Worm (Caenorhabditis elegans): ENCODE results near the gene T02G5.14.

The T02G5.14 gene

ce11 chrII:7042090-7042489 lies 42.0 kb upstream of the T02G5.14 start (continued):
- peak; percentile 73 for TF ChIP-seq T26A8.4 (GFP tag; IDR thresholded peaks at IDR 0.05)
- TF ChIP-seq Y48G9A.11 (GFP tag; IDR thresholded peaks at IDR 0.05) = peak; percentile 81
- peak; percentile 78 for TF ChIP-seq snpc-1.2 (GFP tag; IDR thresholded peaks at IDR 0.05)
- peak; percentile 24; the same call in 1 of the 2 replicates for TF ChIP-seq ceh-20 (GFP tag; IDR thresholded peaks at IDR 0.05)
- TF ChIP-seq lin-29 (GFP tag; IDR thresholded peaks at IDR 0.05) = 0 out of 2 replicates have a peak, but pooled peaks have one; percentile 30
- peak; percentile 69 for TF ChIP-seq vab-7 (GFP tag; IDR thresholded peaks at IDR 0.05)
- peak; percentile 52; the same call in 1 of the 2 replicates for TF ChIP-seq php-3 (GFP tag; IDR thresholded peaks at IDR 0.05)
- TF ChIP-seq F26F4.8 (GFP tag; conservative IDR thresholded peaks at IDR 0.05) = peak; percentile 95
- peak; percentile 74; the same call in 1 of the 2 replicates for TF ChIP-seq D1046.2 (GFP tag; IDR thresholded peaks at IDR 0.05)

- TF ChIP-seq ces-1 (GFP tag; optimal IDR thresholded peaks at IDR 0.05) (no peak), egl-43 (GFP tag; IDR thresholded peaks at IDR 0.05) (peak; percentile 72), lim-7 (GFP tag; IDR thresholded peaks at IDR 0.05) (0 out of 2 replicates have a peak, but pooled peaks have one; percentile 10), lin-38 (GFP tag; IDR thresholded peaks at IDR 0.05) (peak; percentile 35; the same call in 1 of the 2 replicates), set-16 (GFP tag; IDR thresholded peaks at IDR 0.05) (peak; percentile 78), unc-62 (GFP tag; optimal IDR thresholded peaks at IDR 0.05 in 1 of 2) (peak in 1 of 2 experiments; percentile 19), unc-62 (tag; optimal IDR thresholded peaks at IDR 0.05) (no peak)
These were observed 34.7 kb upstream of the T02G5.14 start for ce11 chrII:7049470-7049869.

- TF ChIP-seq nhr-6 (tag; optimal IDR thresholded peaks at IDR 0.05) = peak; percentile 44
- TF ChIP-seq ceh-62 (tag; optimal IDR thresholded peaks at IDR 0.05) = no peak
- TF ChIP-seq lsy-2 (tag; optimal IDR thresholded peaks at IDR 0.05) = peak in 1 of 2 experiments; percentile 83
- TF ChIP-seq unc-130 (GFP tag; optimal IDR thresholded peaks at IDR 0.05) = peak; percentile 43
- TF ChIP-seq daf-12 (tag; optimal IDR thresholded peaks at IDR 0.05) = no peak
- TF ChIP-seq dmd-9 (GFP tag; IDR thresholded peaks at IDR 0.05) = no peak
- TF ChIP-seq unc-39 (tag; optimal IDR thresholded peaks at IDR 0.05) = no peak
- TF ChIP-seq tag-97 (GFP tag; IDR thresholded peaks at IDR 0.05) = no peak
- no peak for TF ChIP-seq Y105C5A.15 (GFP tag; IDR thresholded peaks at IDR 0.05)
- no peak for TF ChIP-seq attf-4 (tag; optimal IDR thresholded peaks at IDR 0.05)
- TF ChIP-seq mxl-2 (GFP tag; conservative IDR thresholded peaks at IDR 0.05) = no peak
- TF ChIP-seq dmd-8 (GFP tag; IDR thresholded peaks at IDR 0.05) = no peak
- peak; percentile 96 for TF ChIP-seq lin-38 (GFP tag; IDR thresholded peaks at IDR 0.05)
- TF ChIP-seq dmd-6 (GFP tag; IDR thresholded peaks at IDR 0.05) = 0 out of 2 replicates have a peak, but pooled peaks have one; percentile 9
- TF ChIP-seq spr-3 (GFP tag; optimal IDR thresholded peaks at IDR 0.05) = no peak
- peak; percentile 18 for TF ChIP-seq nhr-28 (tag; optimal IDR thresholded peaks at IDR 0.05)
- TF ChIP-seq daf-8 (GFP tag; IDR thresholded peaks at IDR 0.05) = no peak
- TF ChIP-seq dpl-1 (GFP tag; optimal IDR thresholded peaks at IDR 0.05) = peak; percentile 65
- no peak for TF ChIP-seq ceh-44 (GFP tag; IDR thresholded peaks at IDR 0.05)
- no peak for TF ChIP-seq madf-9 (GFP tag; conservative IDR thresholded peaks at IDR 0.05)
- peak; percentile 50 for TF ChIP-seq dve-1 (tag; optimal IDR thresholded peaks at IDR 0.05; ENCODE audit: insufficient read depth)
- no peak for TF ChIP-seq zfp-2 (tag; optimal IDR thresholded peaks at IDR 0.05)
- no peak for TF ChIP-seq ceh-20 (GFP tag; IDR thresholded peaks at IDR 0.05)
- no peak for TF ChIP-seq tra-1 (GFP tag; IDR thresholded peaks at IDR 0.05)
- no peak for TF ChIP-seq unc-62 (GFP tag; optimal IDR thresholded peaks at IDR 0.05 in 1 of 2)
- TF ChIP-seq unc-62 (tag; optimal IDR thresholded peaks at IDR 0.05) = no peak
- TF ChIP-seq nhr-25 (tag; optimal IDR thresholded peaks at IDR 0.05; ENCODE audit: borderline replicate concordance, insufficient read depth) = no peak
- TF ChIP-seq F49E8.2 (tag; optimal IDR thresholded peaks at IDR 0.05; ENCODE audit: borderline replicate concordance) = no peak
- TF ChIP-seq fos-1 (tag; optimal IDR thresholded peaks at IDR 0.05) = no peak
- TF ChIP-seq ceh-28 (tag; optimal IDR thresholded peaks at IDR 0.05) = no peak
- no peak for TF ChIP-seq aha-1 (tag)
- no peak for TF ChIP-seq ZK337.2 (GFP tag; IDR thresholded peaks at IDR 0.05)
- no peak for TF ChIP-seq nhr-48 (tag; optimal IDR thresholded peaks at IDR 0.05)
- TF ChIP-seq lir-3 (tag; optimal IDR thresholded peaks at IDR 0.05) = no peak
- TF ChIP-seq nhr-76 (tag; optimal IDR thresholded peaks at IDR 0.05) = no peak
These were observed 33.9 kb upstream of the T02G5.14 start, which contains the start of the genes tcer-1 and ZK1127.5 for ce11 chrII:7050021-7050722. Gene tcer-1 (minus strand): TSS chrII:7050071. Gene ZK1127.5 (plus strand): TSS chrII:7050672.
